Fruit fly (Drosophila melanogaster): ENCODE measurements around the gene CG7202.

The CG7202 gene

dm6 chr3L:21533270-21533948 lies 40.8 kb upstream of the CG7202 start, which contains the start of gene Mkrn1 (continued):
- TF ChIP-seq Hr3 (GFP tag; optimal IDR thresholded peaks at IDR 0.05) (no peak), grau (tag; optimal IDR thresholded peaks at IDR 0.05) (no peak), CG16779 (GFP tag; IDR thresholded peaks at IDR 0.05) (no peak), D19B (GFP tag; optimal IDR thresholded peaks at IDR 0.05) (peak; percentile 88), so (GFP tag; IDR thresholded peaks at IDR 0.05) (no peak), Eip74EF (GFP tag; optimal IDR thresholded peaks at IDR 0.05) (no peak), CG9727 (GFP tag; optimal IDR thresholded peaks at IDR 0.05) (no peak), Hey (tag; optimal IDR thresholded peaks at IDR 0.05) (no peak), lbe (GFP tag; optimal IDR thresholded peaks at IDR 0.05) (no peak), bbx (GFP tag; IDR thresholded peaks at IDR 0.05; ENCODE audit: partially characterized antibody) (peak; percentile 77), CG8290 (GFP tag; optimal IDR thresholded peaks at IDR 0.05) (peak; percentile 80), CG8290 (tag; optimal IDR thresholded peaks at IDR 0.05) (no peak), insv (GFP tag; optimal IDR thresholded peaks at IDR 0.05) (no peak), cwo (GFP tag; optimal IDR thresholded peaks at IDR 0.05) (no peak), cato (GFP tag; optimal IDR thresholded peaks at IDR 0.05; ENCODE audit: borderline replicate concordance) (no peak), CG31224 (GFP tag; IDR thresholded peaks at IDR 0.05) (no peak), kni (GFP tag; optimal IDR thresholded peaks at IDR 0.05) (no peak), CG9932 (GFP tag; IDR thresholded peaks at IDR 0.05) (no peak), Usf (GFP tag; optimal IDR thresholded peaks at IDR 0.05) (no peak), Antp (GFP tag; optimal IDR thresholded peaks at IDR 0.05) (no peak), crp (GFP tag; optimal IDR thresholded peaks at IDR 0.05) (peak in 1 of 2 experiments; percentile 1), emc (GFP tag; optimal IDR thresholded peaks at IDR 0.05) (no peak), eyg (GFP tag; optimal IDR thresholded peaks at IDR 0.05) (no peak), CG12071 (GFP tag; optimal IDR thresholded peaks at IDR 0.05) (no peak), CG1602 (GFP tag; optimal IDR thresholded peaks at IDR 0.05) (no peak), CG4404 (GFP tag; IDR thresholded peaks at IDR 0.05) (no peak), onecut (GFP tag; IDR thresholded peaks at IDR 0.05) (no peak), CG18764 (GFP tag; optimal IDR thresholded peaks at IDR 0.05) (no peak), CG32772 (GFP tag; IDR thresholded peaks at IDR 0.05) (no peak), B-H2 (GFP tag; optimal IDR thresholded peaks at IDR 0.05) (no peak), gfzf (GFP tag; optimal IDR thresholded peaks at IDR 0.05) (peak; percentile 91), ewg (GFP tag; optimal IDR thresholded peaks at IDR 0.05) (no peak), MESR4 (GFP tag; optimal IDR thresholded peaks at IDR 0.05) (peak; percentile 97), pzg (GFP tag; optimal IDR thresholded peaks at IDR 0.05) (peak; percentile 72), Hr39 (optimal IDR thresholded peaks at IDR 0.05) (no peak), CHES-1-like (GFP tag; optimal IDR thresholded peaks at IDR 0.05) (peak; percentile 31), YL-1 (GFP tag; optimal IDR thresholded peaks at IDR 0.05) (peak; percentile 60), CTCF (GFP tag; optimal IDR thresholded peaks at IDR 0.05) (peak; percentile 12), CG17186 (GFP tag; optimal IDR thresholded peaks at IDR 0.05) (peak; percentile 40), Ptx1 (GFP tag; IDR thresholded peaks at IDR 0.05) (no peak), fd64A (GFP tag; optimal IDR thresholded peaks at IDR 0.05) (no peak), br (optimal IDR thresholded peaks at IDR 0.05) (no peak), CG10543 (GFP tag; optimal IDR thresholded peaks at IDR 0.05) (no peak), CG12155 (GFP tag; optimal IDR thresholded peaks at IDR 0.05) (no peak), ham (GFP tag; IDR thresholded peaks at IDR 0.05) (no peak), Dip3 (GFP tag; optimal IDR thresholded peaks at IDR 0.05) (no peak), gro (GFP tag; optimal IDR thresholded peaks at IDR 0.05) (peak; percentile 35), CG14667 (GFP tag; IDR thresholded peaks at IDR 0.05) (no peak; the same call in 1 of the 2 replicates), Optix (GFP tag; IDR thresholded peaks at IDR 0.05) (no peak), gcm (GFP tag; optimal IDR thresholded peaks at IDR 0.05) (no peak), Myb (GFP tag; optimal IDR thresholded peaks at IDR 0.05) (peak; percentile 93), tgo (GFP tag; IDR thresholded peaks at IDR 0.05) (no peak)
